Worm (Caenorhabditis elegans): ENCODE measurements around the gene C14B4.2.
"Not testable (repeated sequence)": the region's sequence is repeated elsewhere in the genome, so short reads cannot be mapped to it uniquely, and the experiment has no call there.

C14B4.2 gene

ce11 chrV:19317058-19317457 lies 45.4 kb downstream of the C14B4.2 start, which contains the start of gene srh-208:
TSS of gene srh-208 (plus strand) at chrV:19317358.
- TF ChIP-seq ztf-23, flt-1, T22C8.4 (GFP tag; IDR thresholded peaks at IDR 0.05): not testable (repeated sequence)

ce11 chrV:19312975-19313374 lies 49.5 kb downstream of the C14B4.2 start, which contains the start of gene fbxb-64:
TSS of gene fbxb-64 (plus strand) at chrV:19313275.
- 0 out of 2 replicates have a peak, but pooled peaks have one; percentile 33 for TF ChIP-seq T22C8.4 (GFP tag; IDR thresholded peaks at IDR 0.05)
- no peak for TF ChIP-seq klf-2 (GFP tag; conservative IDR thresholded peaks at IDR 0.05)

ce11 chrV:19311391-19311790 lies 51.1 kb downstream of the C14B4.2 start, which contains the start of gene C43D7.8:
TSS of gene C43D7.8 (minus strand) at chrV:19311491.
- TF ChIP-seq med-1 (GFP tag; optimal IDR thresholded peaks at IDR 0.05; ENCODE audit: insufficient read depth) = no peak
- no peak for TF ChIP-seq tab-1 (GFP tag; IDR thresholded peaks at IDR 0.05)
- TF ChIP-seq T22C8.4 (GFP tag; IDR thresholded peaks at IDR 0.05) = no peak
- TF ChIP-seq flt-1 (GFP tag; IDR thresholded peaks at IDR 0.05) = no peak
- TF ChIP-seq ztf-23 (GFP tag; IDR thresholded peaks at IDR 0.05) = no peak
- TF ChIP-seq cog-1 (tag; optimal IDR thresholded peaks at IDR 0.05) = no peak
- no peak for TF ChIP-seq ref-1 (GFP tag; conservative IDR thresholded peaks at IDR 0.05)
- no peak for TF ChIP-seq klf-2 (GFP tag; conservative IDR thresholded peaks at IDR 0.05)
- TF ChIP-seq ztf-29 (GFP tag; IDR thresholded peaks at IDR 0.05) = no peak

- no peak for TF ChIP-seq cog-1 (tag; optimal IDR thresholded peaks at IDR 0.05)
- peak; percentile 30; the same call in 1 of the 2 replicates for TF ChIP-seq T22C8.4 (GFP tag; IDR thresholded peaks at IDR 0.05)
Measured at ce11 chrV:19309591-19309990, 52.9 kb downstream of the C14B4.2 start, which contains the start of gene F55C9.11. TSS of gene F55C9.11 (minus strand) at chrV:19309691.

ce11 chrV:19308137-19308536 lies 54.3 kb downstream of the C14B4.2 start:
- TF ChIP-seq flt-1 (GFP tag; IDR thresholded peaks at IDR 0.05) (no peak), klf-2 (GFP tag; conservative IDR thresholded peaks at IDR 0.05) (no peak), ztf-29 (GFP tag; IDR thresholded peaks at IDR 0.05) (no peak), tab-1 (GFP tag; IDR thresholded peaks at IDR 0.05) (no peak), cog-1 (tag; optimal IDR thresholded peaks at IDR 0.05) (no peak), ztf-23 (GFP tag; IDR thresholded peaks at IDR 0.05) (no peak), T22C8.4 (GFP tag; IDR thresholded peaks at IDR 0.05) (no peak), med-1 (GFP tag; optimal IDR thresholded peaks at IDR 0.05; ENCODE audit: insufficient read depth) (no peak), ref-1 (GFP tag; conservative IDR thresholded peaks at IDR 0.05) (no peak)

ce11 chrV:19306906-19307305 lies 55.6 kb downstream of the C14B4.2 start, which contains the start of gene F55C9.15:
TSS of gene F55C9.15 (minus strand) at chrV:19307006.
- TF ChIP-seq cog-1 (tag; optimal IDR thresholded peaks at IDR 0.05) = no peak
- TF ChIP-seq flt-1 (GFP tag; IDR thresholded peaks at IDR 0.05) = no peak
- TF ChIP-seq ztf-23 (GFP tag; IDR thresholded peaks at IDR 0.05) = no peak
- TF ChIP-seq ztf-29 (GFP tag; IDR thresholded peaks at IDR 0.05) = no peak
- TF ChIP-seq klf-2 (GFP tag; conservative IDR thresholded peaks at IDR 0.05) = no peak
- no peak for TF ChIP-seq tab-1 (GFP tag; IDR thresholded peaks at IDR 0.05)
- no peak for TF ChIP-seq ref-1 (GFP tag; conservative IDR thresholded peaks at IDR 0.05)
- TF ChIP-seq med-1 (GFP tag; optimal IDR thresholded peaks at IDR 0.05; ENCODE audit: insufficient read depth) = no peak
- no peak for TF ChIP-seq T22C8.4 (GFP tag; IDR thresholded peaks at IDR 0.05)

ce11 chrV:19303589-19304174 lies 58.8 kb downstream of the C14B4.2 start, which contains the start of the genes fbxb-63 and fbxb-61:
TSS of gene fbxb-63 (minus strand) at chrV:19303730.
TSS of gene fbxb-61 (plus strand) at chrV:19304124.
- TF ChIP-seq T22C8.4 (GFP tag; IDR thresholded peaks at IDR 0.05) (peak; percentile 63; the same call in 1 of the 2 replicates), flt-1 (GFP tag; IDR thresholded peaks at IDR 0.05) (no peak)

ce11 chrV:19301934-19302333 lies 60.5 kb downstream of the C14B4.2 start, which contains the start of gene fbxb-62:
TSS of gene fbxb-62 (minus strand) at chrV:19302034.
- no peak for TF ChIP-seq cog-1 (tag; optimal IDR thresholded peaks at IDR 0.05)
- TF ChIP-seq med-1 (GFP tag; optimal IDR thresholded peaks at IDR 0.05; ENCODE audit: insufficient read depth) = no peak
- TF ChIP-seq tab-1 (GFP tag; IDR thresholded peaks at IDR 0.05) = no peak
- TF ChIP-seq flt-1 (GFP tag; IDR thresholded peaks at IDR 0.05) = no peak
- no peak for TF ChIP-seq ztf-29 (GFP tag; IDR thresholded peaks at IDR 0.05)
- TF ChIP-seq ztf-23 (GFP tag; IDR thresholded peaks at IDR 0.05) = no peak
- TF ChIP-seq T22C8.4 (GFP tag; IDR thresholded peaks at IDR 0.05) = 0 out of 2 replicates have a peak, but pooled peaks have one; percentile 29

ce11 chrV:19299262-19299661 lies 63.2 kb downstream of the C14B4.2 start, which contains the start of gene F55C9.14:
TSS of gene F55C9.14 (plus strand) at chrV:19299562.
- TF ChIP-seq med-1 (GFP tag; optimal IDR thresholded peaks at IDR 0.05; ENCODE audit: insufficient read depth) = no peak
- no peak for TF ChIP-seq tab-1 (GFP tag; IDR thresholded peaks at IDR 0.05)
- no peak for TF ChIP-seq cog-1 (tag; optimal IDR thresholded peaks at IDR 0.05)
- TF ChIP-seq klf-2 (GFP tag; conservative IDR thresholded peaks at IDR 0.05) = no peak
- TF ChIP-seq ref-1 (GFP tag; conservative IDR thresholded peaks at IDR 0.05) = no peak
- no peak for TF ChIP-seq flt-1 (GFP tag; IDR thresholded peaks at IDR 0.05)

ce11 chrV:19297510-19297909 lies 65.0 kb downstream of the C14B4.2 start, which contains the start of gene fbxb-60:
TSS of gene fbxb-60 (plus strand) at chrV:19297810.
- peak; percentile 53; the same call in 1 of the 2 replicates for TF ChIP-seq T22C8.4 (GFP tag; IDR thresholded peaks at IDR 0.05)
- no peak for TF ChIP-seq tab-1 (GFP tag; IDR thresholded peaks at IDR 0.05)
- TF ChIP-seq med-1 (GFP tag; optimal IDR thresholded peaks at IDR 0.05; ENCODE audit: insufficient read depth) = no peak
- TF ChIP-seq ztf-23 (GFP tag; IDR thresholded peaks at IDR 0.05) = no peak
- TF ChIP-seq flt-1 (GFP tag; IDR thresholded peaks at IDR 0.05) = no peak

Measured in whole organism, midembryonic.